Worm (Caenorhabditis elegans) whole organism, L2 larva: Measurements from ENCODE around the gene srg-3.

Experiments used
- R02D3.7 ChIP-seq: fragments of 150-350 bp; optimal IDR thresholded peaks from 2 replicates; lab custom pipeline; 2014; ENCODE audit warnings: missing biosample characterization, missing genetic modification characterization
- Y55F3AM.14 ChIP-seq: fragments of 200-800 bp; sonication (Bioruptor generic); optimal IDR thresholded peaks from 2 replicates; lab custom pipeline; 2018; ENCODE audit warnings: mild to moderate bottlenecking, missing genetic modification characterization, missing compliant biosample characterization
- ZK546.5 ChIP-seq: sonication (generic microtip); optimal IDR thresholded peaks from 2 replicates; lab custom pipeline; 2017; ENCODE audit warnings: missing biosample characterization, missing genetic modification characterization
- dmd-4 ChIP-seq: sonication (generic microtip); optimal IDR thresholded peaks from 2 replicates; lab custom pipeline; 2017; ENCODE audit warnings: missing biosample characterization, missing genetic modification characterization
- egl-27 ChIP-seq: sonication (generic microtip); optimal IDR thresholded peaks from 3 replicates; lab custom pipeline; 2017; ENCODE audit warnings: missing biosample characterization, missing genetic modification reagents, missing genetic modification characterization
- elt-1 ChIP-seq: fragments of 150-350 bp; optimal IDR thresholded peaks from 2 replicates; lab custom pipeline; 2014; ENCODE audit warnings: missing biosample characterization, missing genetic modification characterization
- lin-39 ChIP-seq: fragments of 150-350 bp; optimal IDR thresholded peaks from 2 replicates; lab custom pipeline; 2014; ENCODE audit warnings: missing biosample characterization, missing genetic modification reagents, missing genetic modification characterization
- nhr-12 ChIP-seq: fragments of 150-350 bp; optimal IDR thresholded peaks from 2 replicates; lab custom pipeline; 2014; ENCODE audit warnings: missing biosample characterization, missing genetic modification characterization
- nhr-23 ChIP-seq: fragments of 150-350 bp; optimal IDR thresholded peaks from 2 replicates; lab custom pipeline; 2014; ENCODE audit warnings: missing biosample characterization, missing genetic modification reagents, missing genetic modification characterization
- nhr-237 ChIP-seq: fragments of 150-350 bp; optimal IDR thresholded peaks from 2 replicates; lab custom pipeline; 2014; ENCODE audit warnings: missing biosample characterization, missing genetic modification characterization
- snpc-4 ChIP-seq: fragments of 150-350 bp; optimal IDR thresholded peaks from 2 replicates; lab custom pipeline; 2014; ENCODE audit warnings: missing biosample characterization, missing genetic modification characterization
- unc-39 ChIP-seq: fragments of 150-350 bp; optimal IDR thresholded peaks from 2 replicates; lab custom pipeline; 2014; ENCODE audit warnings: missing biosample characterization, missing genetic modification characterization
- zag-1 ChIP-seq: fragments of 150-350 bp; optimal IDR thresholded peaks from 2 replicates; lab custom pipeline; 2014; ENCODE audit warnings: missing biosample characterization, missing genetic modification characterization

- TF ChIP-seq zag-1 (tag; lab: Kevin White, UChicago) (no peak), nhr-12 (tag; lab: Kevin White, UChicago) (no peak), R02D3.7 (tag; lab: Kevin White, UChicago) (no peak), egl-27 (tag; lab: Kevin White, UChicago) (no peak), dmd-4 (tag; lab: Kevin White, UChicago) (no peak), nhr-237 (tag; lab: Kevin White, UChicago) (no peak), ZK546.5 (tag; lab: Kevin White, UChicago) (no peak), snpc-4 (no peak), unc-39 (no peak), Y55F3AM.14 (no peak), elt-1 (tag; lab: Kevin White, UChicago) (no peak), nhr-23 (tag; lab: Kevin White, UChicago) (no peak), lin-39 (tag; lab: Kevin White, UChicago) (no peak)
Measured at ce11 chrIII:6316795-6317194, 46.6 kb upstream of the srg-3 start.
